ENCODE assay signal across 1 fruit fly cellular context in the genomic region with DNA sequence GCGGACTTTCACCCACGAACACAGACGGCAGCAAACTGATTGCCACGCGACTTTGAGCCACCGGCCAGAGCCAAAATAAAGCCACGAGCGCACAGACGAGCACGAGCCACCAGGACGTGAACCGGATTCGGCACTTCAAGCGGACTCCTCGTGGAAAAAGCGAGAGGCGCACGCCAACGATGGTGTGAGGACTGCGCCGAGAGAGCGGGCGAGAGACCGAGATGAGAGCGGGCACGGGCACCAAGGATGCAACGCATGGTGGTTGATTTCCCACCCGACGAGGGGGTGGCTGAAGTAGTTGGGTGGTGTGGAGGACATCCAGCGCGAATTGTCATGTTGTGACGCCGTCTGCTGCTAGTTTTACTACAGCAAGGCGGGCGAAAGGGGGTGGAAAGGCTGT.
A peak's percentile ranks its signal among the peaks of the same experiment; 100 is the strongest.
TF ChIP-seq lines count a peak whose summit lies in the region.

gogo (minus strand) TSS at position 39 of the 400 bp plus-strand sequence.

TF ChIP-seq in whole organism, embryonic, 481 proteins besides CTCF, POLR2A, EP300 and RAD21 (continued from another document):
- TF ChIP-seq sisA (GFP tag; IDR thresholded peaks at IDR 0.05; lab: Robert Waterston, UW) = no peak
- TF ChIP-seq pzg (GFP tag; optimal IDR thresholded peaks at IDR 0.05; lab: Kevin White, UChicago) = peak; percentile 2
- no peak for TF ChIP-seq prd (optimal IDR thresholded peaks at IDR 0.05; lab: Kevin White, UChicago)
- TF ChIP-seq prd (GFP tag; IDR thresholded peaks at IDR 0.05; lab: Robert Waterston, UW) = 0 out of 3 replicates have a peak, but pooled peaks have one; percentile 11
- peak; percentile 24 for TF ChIP-seq her (GFP tag; optimal IDR thresholded peaks at IDR 0.05; lab: Kevin White, UChicago)
- no peak for TF ChIP-seq en (GFP tag; optimal IDR thresholded peaks at IDR 0.05; lab: Kevin White, UChicago)
- no peak for TF ChIP-seq crc (GFP tag; optimal IDR thresholded peaks at IDR 0.05; lab: Kevin White, UChicago)
- no peak for TF ChIP-seq CG10366 (GFP tag; IDR thresholded peaks at IDR 0.05; lab: Robert Waterston, UW)
- peak; percentile 38; the same call in 1 of the 2 replicates for TF ChIP-seq Bgb (GFP tag; IDR thresholded peaks at IDR 0.05; lab: Robert Waterston, UW; ENCODE audit: partially characterized antibody)
- TF ChIP-seq Trl (optimal IDR thresholded peaks at IDR 0.05; lab: Kevin White, UChicago) = peak; percentile 46 to 65
- TF ChIP-seq Trl (GFP tag; optimal IDR thresholded peaks at IDR 0.05; lab: Kevin White, UChicago) = no peak
- peak; percentile 34 for TF ChIP-seq CG15514 (GFP tag; optimal IDR thresholded peaks at IDR 0.05; lab: Kevin White, UChicago)
- TF ChIP-seq bab2 (GFP tag; optimal IDR thresholded peaks at IDR 0.05; lab: Kevin White, UChicago) = no peak
